Worm (Caenorhabditis elegans): Measurements from ENCODE around the gene R07E5.11.

Gene R07E5.11

DNA sequence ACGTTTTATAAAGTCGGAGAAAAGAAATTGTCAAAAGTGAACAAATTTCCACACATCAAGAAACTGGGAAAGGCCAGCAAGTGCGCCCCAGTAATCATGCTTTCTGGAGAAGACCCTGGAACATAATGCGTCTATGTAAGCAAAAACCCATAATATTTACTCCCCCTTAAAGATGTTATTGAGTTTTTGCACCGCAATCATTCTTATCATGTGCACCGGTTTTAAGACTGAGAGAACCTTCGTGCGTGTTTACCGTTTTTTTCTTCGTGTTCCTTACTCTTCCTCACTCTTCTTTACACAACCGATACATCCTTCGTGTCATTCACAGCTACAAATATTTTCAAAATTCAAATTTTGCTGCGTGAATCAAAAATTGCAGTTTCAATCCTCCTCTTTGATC lies 42.1 kb downstream of the R07E5.11 start:
- TF ChIP-seq him-1 (tag; optimal IDR thresholded peaks at IDR 0.05), result no peak
- no peak for TF ChIP-seq dao-5 (tag; optimal IDR thresholded peaks at IDR 0.05)

DNA sequence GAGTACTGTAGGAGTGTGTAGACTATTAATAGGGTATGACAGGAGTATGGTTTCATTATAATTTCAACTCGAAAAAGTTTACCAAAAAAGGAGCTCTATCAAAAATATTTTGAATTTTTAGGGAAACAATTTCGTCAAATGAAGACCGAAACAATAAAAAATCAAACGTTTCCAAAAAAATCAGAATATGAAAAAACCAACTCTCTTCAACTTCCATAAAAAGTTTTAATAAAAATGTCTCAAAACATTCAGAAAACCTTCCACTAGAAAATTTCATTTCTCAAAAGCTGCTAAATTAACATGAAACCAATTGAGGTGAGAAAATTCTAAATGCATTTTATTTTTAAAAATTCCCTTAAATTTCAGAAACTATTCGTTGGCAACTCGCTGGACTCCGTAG lies 44.5 kb downstream of the R07E5.11 start, which contains the start of gene ckb-3:
Gene ckb-3 (plus strand): TSS at position 301 of the 400 bp plus-strand sequence.
- TF ChIP-seq W03F9.2 (tag; optimal IDR thresholded peaks at IDR 0.05), result no peak
- no peak for TF ChIP-seq dao-5 (tag; optimal IDR thresholded peaks at IDR 0.05)
- no peak for TF ChIP-seq him-1 (tag; optimal IDR thresholded peaks at IDR 0.05)

ce11 chrIII:4369381-4369809 lies 45.6 kb downstream of the R07E5.11 start:
- TF ChIP-seq dao-5 (tag; optimal IDR thresholded peaks at IDR 0.05), result peak; percentile 75

DNA sequence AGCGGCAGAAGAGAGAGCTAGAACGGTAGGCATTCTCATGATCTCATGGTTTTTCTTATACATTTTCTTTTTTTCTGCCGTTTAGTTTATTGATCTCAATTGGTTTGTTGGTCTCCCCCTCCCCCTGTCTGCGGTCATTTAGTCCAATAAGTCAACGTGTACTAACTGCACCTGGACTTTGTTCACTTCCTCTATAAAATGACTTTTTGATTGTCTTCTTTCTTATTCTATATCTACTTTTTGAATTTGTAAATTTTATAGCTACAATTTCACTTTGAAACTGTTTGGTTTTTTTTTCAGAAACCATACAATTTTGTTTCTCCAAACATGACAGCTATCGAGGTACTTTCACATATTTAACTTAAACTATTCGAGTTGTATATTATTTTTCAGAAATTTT lies 47.4 kb downstream of the R07E5.11 start, which contains the start of gene ckb-2:
Gene ckb-2 (plus strand): TSS at position 301 of the 400 bp plus-strand sequence.
- TF ChIP-seq W03F9.2 (tag; optimal IDR thresholded peaks at IDR 0.05) (no peak), dao-5 (tag; optimal IDR thresholded peaks at IDR 0.05) (no peak), him-1 (tag; optimal IDR thresholded peaks at IDR 0.05) (no peak)

- TF ChIP-seq W03F9.2 (tag; optimal IDR thresholded peaks at IDR 0.05) (no peak), dao-5 (tag; optimal IDR thresholded peaks at IDR 0.05) (no peak), him-1 (tag; optimal IDR thresholded peaks at IDR 0.05) (no peak)
These were observed 50.1 kb downstream of the R07E5.11 start, which contains the start of gene ckb-1 for ce11 chrIII:4364974-4365373. Gene ckb-1 (plus strand): TSS chrIII:4365274.
